Worm (Caenorhabditis elegans): ENCODE data around the gene tag-314.

ce11 chrV:10464746-10465145, 36.2 kb upstream of the tag-314 start:
- no peak for TF ChIP-seq nhr-76 (tag; optimal IDR thresholded peaks at IDR 0.05)
- TF ChIP-seq snpc-4 (tag; optimal IDR thresholded peaks at IDR 0.05), result no peak
- no peak for TF ChIP-seq sptf-1 (tag; optimal IDR thresholded peaks at IDR 0.05)
- TF ChIP-seq nhr-12 (tag; optimal IDR thresholded peaks at IDR 0.05), result no peak

Data from whole organism, mixed stage, embryonic.